Worm (Caenorhabditis elegans): ENCODE data around the gene ing-3.

Gene ing-3

ce11 chrII:13834380-13835194 is 41.2 kb upstream of the ing-3 start (continued):
- peak in 1 of 2 experiments; percentile 68 for TF ChIP-seq eor-1 (tag; optimal IDR thresholded peaks at IDR 0.05)
- TF ChIP-seq mml-1 (tag; optimal IDR thresholded peaks at IDR 0.05) = peak; percentile 41
- peak; percentile 100 for TF ChIP-seq snpc-4 (tag; optimal IDR thresholded peaks at IDR 0.05)
- peak; percentile 74 for TF ChIP-seq ceh-28 (tag; optimal IDR thresholded peaks at IDR 0.05)

- TF ChIP-seq elt-2 (tag; optimal IDR thresholded peaks at IDR 0.05) = peak; percentile 2
Observed at ce11 chrII:13835724-13836307, 40.0 kb upstream of the ing-3 start, which contains the start of gene ins-37. Gene ins-37, minus strand, starts transcription at chrII:13836107.

- TF ChIP-seq fkh-2 (tag; optimal IDR thresholded peaks at IDR 0.05) = no peak
- TF ChIP-seq nhr-43 (tag; optimal IDR thresholded peaks at IDR 0.05; ENCODE audit: poor library complexity, severe bottlenecking) = no peak
- TF ChIP-seq nhr-67 (tag; optimal IDR thresholded peaks at IDR 0.05) = no peak
- no peak for TF ChIP-seq egl-5 (tag; optimal IDR thresholded peaks at IDR 0.05)
- no peak for TF ChIP-seq nhr-12 (tag; optimal IDR thresholded peaks at IDR 0.05)
- no peak for TF ChIP-seq nhr-237 (tag; optimal IDR thresholded peaks at IDR 0.05)
- TF ChIP-seq unc-39 (tag; optimal IDR thresholded peaks at IDR 0.05) = no peak
- no peak for TF ChIP-seq tbx-2 (tag; optimal IDR thresholded peaks at IDR 0.05)
- no peak for TF ChIP-seq elt-3 (tag; optimal IDR thresholded peaks at IDR 0.05)
- no peak for TF ChIP-seq nhr-28 (tag; optimal IDR thresholded peaks at IDR 0.05)
- no peak for TF ChIP-seq nfya-1 (tag; optimal IDR thresholded peaks at IDR 0.05; ENCODE audit: insufficient read depth)
- TF ChIP-seq mdl-1 (tag; optimal IDR thresholded peaks at IDR 0.05) = no peak
- TF ChIP-seq ztf-11 (tag; optimal IDR thresholded peaks at IDR 0.05) = no peak
- no peak for TF ChIP-seq snpc-4 (tag; optimal IDR thresholded peaks at IDR 0.05)
- no peak for TF ChIP-seq ceh-9 (tag; optimal IDR thresholded peaks at IDR 0.05)
Observed at ce11 chrII:13838403-13838802, 37.4 kb upstream of the ing-3 start.

- TF ChIP-seq zag-1 (tag; optimal IDR thresholded peaks at IDR 0.05) (no peak), lin-39 (tag; optimal IDR thresholded peaks at IDR 0.05) (no peak), R02D3.7 (tag; optimal IDR thresholded peaks at IDR 0.05) (no peak), sea-2 (GFP tag; optimal IDR thresholded peaks at IDR 0.05) (no peak), fkh-2 (tag; optimal IDR thresholded peaks at IDR 0.05) (no peak), skn-1 (tag; optimal IDR thresholded peaks at IDR 0.05) (no peak), lin-15B (tag; optimal IDR thresholded peaks at IDR 0.05) (no peak), nhr-76 (tag; optimal IDR thresholded peaks at IDR 0.05) (no peak)
Observed at ce11 chrII:13839454-13839853, 36.4 kb upstream of the ing-3 start.

ce11 chrII:13841106-13841854 is 34.6 kb upstream of the ing-3 start, which contains the start of gene F08G2.7:
Gene F08G2.7, minus strand, starts transcription at chrII:13841156.
- TF ChIP-seq egl-5 (tag; optimal IDR thresholded peaks at IDR 0.05) (no peak), ztf-4 (tag; optimal IDR thresholded peaks at IDR 0.05) (no peak), mdl-1 (tag; optimal IDR thresholded peaks at IDR 0.05) (no peak), ceh-28 (tag; optimal IDR thresholded peaks at IDR 0.05) (no peak), snpc-4 (tag; optimal IDR thresholded peaks at IDR 0.05) (no peak), ceh-9 (tag; optimal IDR thresholded peaks at IDR 0.05) (no peak), lin-39 (tag; optimal IDR thresholded peaks at IDR 0.05) (no peak), daf-12 (tag; optimal IDR thresholded peaks at IDR 0.05) (no peak), nhr-11 (tag; optimal IDR thresholded peaks at IDR 0.05) (no peak), sea-2 (GFP tag; optimal IDR thresholded peaks at IDR 0.05) (no peak), unc-62 (GFP tag; optimal IDR thresholded peaks at IDR 0.05) (no peak), egl-27 (tag; optimal IDR thresholded peaks at IDR 0.05) (no peak), jun-1 (tag; optimal IDR thresholded peaks at IDR 0.05) (no peak), fkh-2 (tag; optimal IDR thresholded peaks at IDR 0.05) (no peak), nhr-67 (tag; optimal IDR thresholded peaks at IDR 0.05) (no peak), R02D3.7 (tag; optimal IDR thresholded peaks at IDR 0.05) (no peak)

All from whole organism, L3 larva.